Fruit fly (Drosophila melanogaster): Measurements from ENCODE around the gene tank.

tank gene

DNA sequence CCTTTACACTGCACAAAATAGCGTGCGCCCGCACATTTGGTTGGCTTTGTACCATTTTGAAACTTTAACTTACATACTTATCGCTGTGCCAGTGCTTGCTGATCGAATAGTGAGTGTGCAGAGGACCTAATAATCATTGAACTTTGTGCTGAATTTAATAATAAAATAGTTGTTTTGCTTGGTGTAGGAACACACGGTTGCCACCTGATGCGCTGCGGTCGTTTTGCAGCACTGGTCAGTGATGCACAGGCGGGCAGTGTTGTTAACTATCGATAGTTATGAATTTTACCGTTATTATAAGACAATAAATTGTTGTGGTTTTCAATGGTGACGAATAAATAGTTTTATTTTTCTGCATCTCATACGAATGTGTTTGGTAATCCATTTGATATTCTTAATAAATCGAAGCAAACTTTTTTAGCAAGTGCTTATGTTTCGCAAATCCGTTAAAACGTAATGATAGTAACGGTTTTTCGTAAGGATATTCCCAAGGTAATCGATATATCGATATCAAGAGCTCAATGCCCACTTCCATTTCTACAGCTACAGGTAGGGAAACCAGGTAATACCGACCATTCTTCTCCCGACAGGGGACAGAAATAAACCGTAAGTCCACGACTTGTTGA, at the start of gene tank, which contains the start of gene CG12194:
Gene tank, minus strand, starts transcription at position 228 of the 626 bp plus-strand sequence.
Gene CG12194, plus strand, starts transcription at position 576 of the 626 bp plus-strand sequence.
- no peak for TF ChIP-seq D1 (tag; optimal IDR thresholded peaks at IDR 0.05)
- TF ChIP-seq Pif1A (GFP tag; optimal IDR thresholded peaks at IDR 0.05), result peak; percentile 100
- TF ChIP-seq Snoo (tag; optimal IDR thresholded peaks at IDR 0.05), result peak; percentile 98
- TF ChIP-seq CG9948 (tag; optimal IDR thresholded peaks at IDR 0.05), result peak; percentile 99
- TF ChIP-seq CG17806 (tag; optimal IDR thresholded peaks at IDR 0.05), result peak; percentile 99
- peak; percentile 97 for TF ChIP-seq CG8159 (tag; optimal IDR thresholded peaks at IDR 0.05)
- TF ChIP-seq CG10348 (GFP tag; IDR thresholded peaks at IDR 0.05), result peak; percentile 99
- TF ChIP-seq Pif1B (GFP tag; optimal IDR thresholded peaks at IDR 0.05), result peak; percentile 99
- peak; percentile 99 for TF ChIP-seq rn (GFP tag; IDR thresholded peaks at IDR 0.05)
- no peak for TF ChIP-seq CG13204 (GFP tag; optimal IDR thresholded peaks at IDR 0.05)
- TF ChIP-seq CG32121 (GFP tag; IDR thresholded peaks at IDR 0.05), result peak; percentile 100
- TF ChIP-seq gl (tag; optimal IDR thresholded peaks at IDR 0.05), result peak; percentile 97
- peak; percentile 100 for TF ChIP-seq CG4496 (GFP tag; IDR thresholded peaks at IDR 0.05)
- peak; percentile 29 for TF ChIP-seq EcR (GFP tag; optimal IDR thresholded peaks at IDR 0.05)
- peak; percentile 96 for TF ChIP-seq CG15710 (tag; optimal IDR thresholded peaks at IDR 0.05)
- TF ChIP-seq Ets98B (GFP tag; IDR thresholded peaks at IDR 0.05), result peak; percentile 100
- TF ChIP-seq fd96Ca (GFP tag; IDR thresholded peaks at IDR 0.05), result peak; percentile 100
- TF ChIP-seq CG14655 (GFP tag; optimal IDR thresholded peaks at IDR 0.05), result peak; percentile 100
- TF ChIP-seq CG12605 (GFP tag; IDR thresholded peaks at IDR 0.05), result peak; percentile 99
- TF ChIP-seq CG8301 (tag; optimal IDR thresholded peaks at IDR 0.05), result peak; percentile 100
- TF ChIP-seq CG34367 (tag; optimal IDR thresholded peaks at IDR 0.05), result peak; percentile 99

- TF ChIP-seq CG32121 (GFP tag; IDR thresholded peaks at IDR 0.05) (0 out of 2 replicates have a peak, but pooled peaks have one; percentile 19), CG15710 (tag; optimal IDR thresholded peaks at IDR 0.05) (no peak), Snoo (tag; optimal IDR thresholded peaks at IDR 0.05) (no peak)
Measured at dm6 chr2L:4886645-4887044, 48.8 kb upstream of the tank start.

DNA sequence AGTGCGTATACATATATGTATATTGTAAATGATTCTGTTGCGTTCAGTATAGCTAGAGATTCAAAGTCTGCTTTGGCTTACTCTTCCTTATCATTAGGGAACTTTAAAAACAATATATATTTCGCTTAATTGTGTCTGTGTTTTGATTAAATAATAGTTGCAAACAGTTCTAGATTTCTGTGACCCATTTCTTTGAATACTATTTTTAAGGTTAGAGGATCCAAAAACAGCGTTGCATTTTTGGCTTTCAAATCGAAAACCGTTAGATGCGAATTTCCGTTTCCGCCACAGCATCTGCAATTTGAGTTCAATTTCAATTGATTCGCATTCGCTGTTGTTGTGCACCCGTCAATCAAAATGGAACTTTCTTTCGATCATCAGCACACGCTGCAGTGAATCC, 48.3 kb upstream of the tank start:
- TF ChIP-seq CG34367 (tag; optimal IDR thresholded peaks at IDR 0.05) (peak; percentile 22), CG9948 (tag; optimal IDR thresholded peaks at IDR 0.05) (peak; percentile 9), CG12605 (GFP tag; IDR thresholded peaks at IDR 0.05) (no peak), Pif1A (GFP tag; optimal IDR thresholded peaks at IDR 0.05) (peak; percentile 32), CG13204 (GFP tag; optimal IDR thresholded peaks at IDR 0.05) (no peak), CG8301 (tag; optimal IDR thresholded peaks at IDR 0.05) (peak; percentile 65), CG15710 (tag; optimal IDR thresholded peaks at IDR 0.05) (peak; percentile 30), CG14655 (GFP tag; optimal IDR thresholded peaks at IDR 0.05) (no peak), gl (tag; optimal IDR thresholded peaks at IDR 0.05) (no peak), rn (GFP tag; IDR thresholded peaks at IDR 0.05) (no peak), CG8159 (tag; optimal IDR thresholded peaks at IDR 0.05) (peak; percentile 44), fd96Ca (GFP tag; IDR thresholded peaks at IDR 0.05) (no peak), CG4496 (GFP tag; IDR thresholded peaks at IDR 0.05) (peak; percentile 55; the same call in 2 of the 3 replicates), CG10348 (GFP tag; IDR thresholded peaks at IDR 0.05) (no peak), EcR (GFP tag; optimal IDR thresholded peaks at IDR 0.05) (no peak), CG17806 (tag; optimal IDR thresholded peaks at IDR 0.05) (peak; percentile 40), CG32121 (GFP tag; IDR thresholded peaks at IDR 0.05) (no peak), Ets98B (GFP tag; IDR thresholded peaks at IDR 0.05) (peak; percentile 30; the same call in 1 of the 2 replicates), D1 (tag; optimal IDR thresholded peaks at IDR 0.05) (no peak)

DNA sequence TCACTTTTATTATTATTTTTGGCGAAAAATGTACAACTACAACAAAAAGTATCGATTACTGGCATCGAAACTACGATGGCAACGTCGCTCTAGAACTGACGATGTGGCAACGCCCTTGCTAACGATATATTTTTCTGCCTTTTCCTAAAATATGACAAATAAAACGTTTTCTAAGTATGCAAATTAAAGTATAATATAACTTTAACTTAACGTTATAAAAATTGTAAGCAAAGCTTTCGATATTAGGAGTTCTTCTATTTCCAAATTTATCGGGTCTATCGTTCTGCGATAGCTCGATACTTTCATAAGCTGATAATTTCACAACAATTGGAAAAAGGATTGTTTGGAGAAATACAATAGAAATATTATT, 45.2 kb upstream of the tank start, which contains the start of the genes Cf2 and CG3008:
Gene Cf2, minus strand, starts transcription at position 85 of the 370 bp plus-strand sequence.
Gene CG3008, plus strand, starts transcription at position 276 of the 370 bp plus-strand sequence.
- TF ChIP-seq rn (GFP tag; IDR thresholded peaks at IDR 0.05) (no peak), CG9948 (tag; optimal IDR thresholded peaks at IDR 0.05) (no peak), CG12605 (GFP tag; IDR thresholded peaks at IDR 0.05) (no peak), CG8159 (tag; optimal IDR thresholded peaks at IDR 0.05) (peak; percentile 33), Ets98B (GFP tag; IDR thresholded peaks at IDR 0.05) (no peak)

DNA sequence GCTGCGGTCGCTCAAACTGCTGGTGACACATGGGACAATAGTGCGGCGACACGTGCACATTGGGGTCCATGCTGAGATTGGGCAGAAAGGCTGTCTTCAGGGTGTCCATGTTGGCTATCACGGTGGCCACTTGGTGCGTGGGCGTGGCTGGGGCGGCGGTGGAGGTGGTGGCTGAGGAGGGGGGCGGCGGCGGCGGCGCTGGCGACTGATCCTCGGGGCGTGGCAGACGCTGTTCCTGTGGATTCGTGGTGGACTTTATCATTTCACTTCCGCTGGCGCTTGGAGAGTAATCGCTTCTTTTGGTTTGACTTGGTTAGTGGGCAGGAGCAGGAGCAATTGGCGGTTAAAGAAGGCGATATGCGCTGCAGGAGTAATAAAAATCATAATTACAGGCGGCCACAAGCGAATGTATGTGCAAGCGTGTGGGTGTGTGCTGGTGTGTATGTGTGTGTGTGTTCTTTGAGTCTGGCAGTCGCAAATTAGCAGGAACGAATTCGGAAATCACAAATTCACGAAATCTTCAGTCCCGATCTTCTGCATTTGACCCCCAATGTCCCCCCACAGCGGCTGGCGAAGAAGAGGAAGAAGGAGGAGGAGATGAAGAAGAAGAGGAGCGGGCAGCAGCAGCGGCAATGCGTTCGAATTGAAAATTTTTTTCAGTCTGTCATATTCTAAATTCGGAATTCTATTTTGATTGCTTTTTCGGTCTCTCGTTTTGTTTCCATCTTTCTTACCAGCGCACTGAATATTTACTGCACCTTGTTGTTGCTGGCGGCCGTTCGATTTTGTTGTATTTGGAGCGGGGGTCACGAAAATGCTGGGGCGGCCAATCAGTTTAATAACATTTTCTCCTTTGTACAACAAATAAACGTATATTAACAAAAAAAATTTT, 44.6 kb upstream of the tank start:
- TF ChIP-seq Snoo (tag; optimal IDR thresholded peaks at IDR 0.05) (no peak), CG34367 (tag; optimal IDR thresholded peaks at IDR 0.05) (no peak), CG17806 (tag; optimal IDR thresholded peaks at IDR 0.05) (no peak), fd96Ca (GFP tag; IDR thresholded peaks at IDR 0.05) (no peak), Pif1B (GFP tag; optimal IDR thresholded peaks at IDR 0.05) (no peak), Ets98B (GFP tag; IDR thresholded peaks at IDR 0.05) (0 out of 2 replicates have a peak, but pooled peaks have one; percentile 33), gl (tag; optimal IDR thresholded peaks at IDR 0.05) (peak; percentile 7), CG10348 (GFP tag; IDR thresholded peaks at IDR 0.05) (no peak), D1 (tag; optimal IDR thresholded peaks at IDR 0.05) (no peak), CG32121 (GFP tag; IDR thresholded peaks at IDR 0.05) (no peak), rn (GFP tag; IDR thresholded peaks at IDR 0.05) (no peak), CG8159 (tag; optimal IDR thresholded peaks at IDR 0.05) (no peak), CG13204 (GFP tag; optimal IDR thresholded peaks at IDR 0.05) (no peak), CG8301 (tag; optimal IDR thresholded peaks at IDR 0.05) (no peak), CG14655 (GFP tag; optimal IDR thresholded peaks at IDR 0.05) (no peak), CG12605 (GFP tag; IDR thresholded peaks at IDR 0.05) (no peak)
